Fruit fly (Drosophila melanogaster) whole organism, embryonic: ENCODE data around the gene rho-5.

Experiments used
- Ada2b ChIP-seq: fragments of 200-800 bp; sonication (Bioruptor generic); IDR thresholded peaks from 2 replicates; pipeline ENCODE4 v1.3.6; 2022; ENCODE audit warnings: missing biosample characterization, missing genetic modification characterization
- BEAF-32 ChIP-seq: fragments of 200-800 bp; sonication (Bioruptor generic); optimal IDR thresholded peaks from 3 replicates; lab custom pipeline; 2017; ENCODE audit warnings: missing biosample characterization, missing genetic modification characterization, mild to moderate bottlenecking, moderate library complexity, missing genetic modification reagents
- Bdp1 ChIP-seq: fragments of 200-800 bp; sonication (Bioruptor generic); optimal IDR thresholded peaks from 3 replicates; lab custom pipeline; 2016; ENCODE audit warnings: missing biosample characterization, missing genetic modification characterization
- CG10267 ChIP-seq: fragments of 200-800 bp; sonication (Bioruptor generic); optimal IDR thresholded peaks from 2 replicates; lab custom pipeline; 2018; ENCODE audit warnings: missing biosample characterization, mild to moderate bottlenecking, missing genetic modification characterization, moderate library complexity
- CG10565 ChIP-seq: fragments of 200-800 bp; sonication (Bioruptor generic); optimal IDR thresholded peaks from 3 replicates; lab custom pipeline; 2016; ENCODE audit warnings: missing biosample characterization, mild to moderate bottlenecking, missing genetic modification characterization
- CG12219 ChIP-seq: fragments of 200-800 bp; sonication (Bioruptor generic); optimal IDR thresholded peaks from 3 replicates; lab custom pipeline; 2018; ENCODE audit warnings: missing biosample characterization, mild to moderate bottlenecking, missing genetic modification characterization
- CG12299 ChIP-seq: fragments of 200-800 bp; sonication (Bioruptor generic); optimal IDR thresholded peaks from 2 replicates; lab custom pipeline; 2018; ENCODE audit warnings: missing biosample characterization, mild to moderate bottlenecking, missing genetic modification characterization
- CG12769 ChIP-seq: fragments of 200-800 bp; sonication (Bioruptor generic); optimal IDR thresholded peaks from 2 replicates; lab custom pipeline; 2019; ENCODE audit warnings: missing biosample characterization, mild to moderate bottlenecking, missing genetic modification characterization, moderate library complexity
- CG13123 ChIP-seq: fragments of 200-800 bp; sonication (Bioruptor generic); optimal IDR thresholded peaks from 2 replicates; lab custom pipeline; 2016; ENCODE audit warnings: missing biosample characterization, missing genetic modification characterization
- CG13424 ChIP-seq: fragments of 200-800 bp; sonication (Bioruptor generic); optimal IDR thresholded peaks from 2 replicates; lab custom pipeline; 2019; ENCODE audit warnings: missing biosample characterization, mild to moderate bottlenecking, missing genetic modification characterization, moderate library complexity
- CG14441 ChIP-seq: fragments of 200-800 bp; sonication (Bioruptor generic); IDR thresholded peaks from 2 replicates; pipeline ENCODE4 v1.3.6; 2022; ENCODE audit warnings: missing biosample characterization, missing genetic modification characterization
- CG15011 ChIP-seq: fragments of 200-800 bp; sonication (Bioruptor generic); optimal IDR thresholded peaks from 3 replicates; lab custom pipeline; 2018; ENCODE audit warnings: missing biosample characterization, mild to moderate bottlenecking, missing genetic modification characterization
- CG17186 ChIP-seq: fragments of 200-800 bp; sonication (Bioruptor generic); optimal IDR thresholded peaks from 3 replicates; lab custom pipeline; 2017; ENCODE audit warnings: missing biosample characterization, missing genetic modification reagents, missing genetic modification characterization
- CG18011 ChIP-seq: fragments of 200-800 bp; sonication (Bioruptor generic); optimal IDR thresholded peaks from 2 replicates; lab custom pipeline; 2017; ENCODE audit warnings: missing biosample characterization, missing genetic modification characterization, mild to moderate bottlenecking, moderate library complexity, missing genotype
- CG18262 ChIP-seq: fragments of 200-800 bp; optimal IDR thresholded peaks from 3 replicates; lab custom pipeline; 2019; ENCODE audit warnings: missing biosample characterization, mild to moderate bottlenecking, missing genetic modification characterization, moderate library complexity
- CG18599 ChIP-seq: fragments of 200-800 bp; sonication (Bioruptor generic); optimal IDR thresholded peaks from 3 replicates; lab custom pipeline; 2017; ENCODE audit warnings: missing biosample characterization, missing genetic modification characterization, mild to moderate bottlenecking, moderate library complexity, missing genetic modification reagents
- CG2120 ChIP-seq: fragments of 200-800 bp; sonication (Bioruptor generic); optimal IDR thresholded peaks from 3 replicates; lab custom pipeline; 2016; ENCODE audit warnings: missing biosample characterization, missing genetic modification characterization
- CG2199 ChIP-seq: fragments of 200-800 bp; sonication (Bioruptor generic); IDR thresholded peaks from 3 replicates; pipeline ENCODE4 v1.3.6; 2022; ENCODE audit warnings: missing biosample characterization, missing genetic modification characterization
- CG31365 ChIP-seq: fragments of 200-800 bp; sonication (Bioruptor generic); optimal IDR thresholded peaks from 2 replicates; lab custom pipeline; 2018; ENCODE audit warnings: missing biosample characterization, mild to moderate bottlenecking, missing genetic modification characterization
- CG3407 ChIP-seq: fragments of 200-800 bp; sonication (Bioruptor generic); optimal IDR thresholded peaks from 2 replicates; lab custom pipeline; 2018; ENCODE audit warnings: missing biosample characterization, mild to moderate bottlenecking, missing genetic modification characterization
- CG6175 ChIP-seq: fragments of 200-800 bp; sonication (Bioruptor generic); IDR thresholded peaks from 3 replicates; pipeline ENCODE4 v1.3.6; 2022; ENCODE audit warnings: missing biosample characterization, missing genetic modification characterization
- CG6791 ChIP-seq: fragments of 200-800 bp; sonication (Bioruptor generic); IDR thresholded peaks from 3 replicates; pipeline ENCODE4 v1.3.6; 2022; ENCODE audit warnings: missing biosample characterization, missing genetic modification characterization; ENCODE audit not compliant: partially characterized antibody
- CG9797 ChIP-seq: fragments of 200-800 bp; sonication (Bioruptor generic); optimal IDR thresholded peaks from 3 replicates; lab custom pipeline; 2018; ENCODE audit warnings: missing biosample characterization, mild to moderate bottlenecking, missing genetic modification characterization
- CG9932 ChIP-seq: fragments of 200-800 bp; sonication (Bioruptor generic); IDR thresholded peaks from 2 replicates; pipeline ENCODE4 v1.3.6; 2022; ENCODE audit warnings: missing biosample characterization, missing genetic modification characterization
- Dfd ChIP-seq, 2 experiments: fragments of >200 bp; optimal IDR thresholded peaks; 2 replicates each; lab custom pipeline; 2017; ENCODE audit warnings: missing biosample characterization in 2 of 2, missing genetic modification characterization in 2 of 2
- Drgx ChIP-seq: fragments of 200-800 bp; sonication (Bioruptor generic); IDR thresholded peaks from 2 replicates; pipeline ENCODE4 v1.3.6; 2022; ENCODE audit warnings: missing biosample characterization, missing genetic modification characterization
- Poxn ChIP-seq: fragments of 200-800 bp; sonication (Bioruptor generic); IDR thresholded peaks from 2 replicates; pipeline ENCODE4 v1.3.6; 2022; ENCODE audit warnings: missing biosample characterization, missing genetic modification characterization
- Rx ChIP-seq: fragments of 200-800 bp; sonication (Bioruptor generic); IDR thresholded peaks from 2 replicates; pipeline ENCODE4 v1.3.6; 2022; ENCODE audit warnings: missing biosample characterization, missing genetic modification characterization
- Ssrp ChIP-seq: fragments of 200-800 bp; sonication (Bioruptor generic); optimal IDR thresholded peaks from 2 replicates; lab custom pipeline; 2018; ENCODE audit warnings: missing biosample characterization, mild to moderate bottlenecking, missing genetic modification characterization, moderate library complexity
- Trl ChIP-seq, 3 experiments: fragments of >200 bp in 2 of 3; fragments of 200-800 bp in 1 of 3; sonication (Bioruptor generic) in 1 of 3; optimal IDR thresholded peaks; 2 replicates in 1 of 3; 3 replicates in 2 of 3; lab custom pipeline; 2016 to 2017; ENCODE audit warnings: missing biosample characterization in 1 of 3, missing genetic modification characterization in 1 of 3
- Xrp1 ChIP-seq: fragments of 200-800 bp; sonication (Bioruptor generic); IDR thresholded peaks from 2 replicates; pipeline ENCODE4 v1.3.6; 2022; ENCODE audit warnings: missing biosample characterization, missing genetic modification characterization
- ac ChIP-seq: fragments of 200-800 bp; sonication (Bioruptor generic); optimal IDR thresholded peaks from 3 replicates; lab custom pipeline; 2017; ENCODE audit warnings: missing biosample characterization, mild to moderate bottlenecking, missing genetic modification characterization
- aop ChIP-seq: fragments of 200-800 bp; sonication (Bioruptor generic); IDR thresholded peaks from 2 replicates; pipeline ENCODE4 v1.3.6; 2022; ENCODE audit warnings: missing biosample characterization, missing genetic modification characterization
- ewg ChIP-seq: fragments of 200-800 bp; sonication (Bioruptor generic); optimal IDR thresholded peaks from 3 replicates; lab custom pipeline; 2017; ENCODE audit warnings: mild to moderate bottlenecking, missing biosample characterization, missing genetic modification reagents, missing genetic modification characterization
- fd96Cb ChIP-seq: fragments of 200-800 bp; sonication (Bioruptor generic); optimal IDR thresholded peaks from 2 replicates; lab custom pipeline; 2018; ENCODE audit warnings: missing biosample characterization, mild to moderate bottlenecking, missing genetic modification characterization, moderate library complexity
- ham ChIP-seq: fragments of 200-800 bp; sonication (Bioruptor generic); IDR thresholded peaks from 2 replicates; pipeline ENCODE4 v1.3.6; 2022; ENCODE audit warnings: missing biosample characterization, missing genetic modification characterization
- mirr ChIP-seq: fragments of 200-800 bp; sonication (Bioruptor generic); optimal IDR thresholded peaks from 3 replicates; lab custom pipeline; 2018; ENCODE audit warnings: missing biosample characterization, mild to moderate bottlenecking, missing genetic modification characterization
- nom ChIP-seq: fragments of 200-800 bp; sonication (Bioruptor generic); optimal IDR thresholded peaks from 2 replicates; lab custom pipeline; 2017; ENCODE audit warnings: missing biosample characterization, missing genetic modification characterization, mild to moderate bottlenecking, moderate library complexity, missing genetic modification reagents
- odd ChIP-seq: fragments of 200-800 bp; sonication (Bioruptor generic); optimal IDR thresholded peaks from 2 replicates; lab custom pipeline; 2017; ENCODE audit warnings: missing biosample characterization, mild to moderate bottlenecking, missing genetic modification characterization
- onecut ChIP-seq: fragments of 200-800 bp; sonication (Bioruptor generic); IDR thresholded peaks from 2 replicates; pipeline ENCODE4 v1.3.6; 2022; ENCODE audit warnings: missing biosample characterization, missing genetic modification characterization
- pita ChIP-seq: fragments of 200-800 bp; sonication (Bioruptor generic); optimal IDR thresholded peaks from 2 replicates; lab custom pipeline; 2017; ENCODE audit warnings: missing biosample characterization, mild to moderate bottlenecking, missing genetic modification characterization
- pum ChIP-seq: fragments of 200-800 bp; sonication (Bioruptor generic); optimal IDR thresholded peaks from 2 replicates; lab custom pipeline; 2016; ENCODE audit warnings: missing biosample characterization, missing genetic modification characterization
- ranshi ChIP-seq: fragments of 200-800 bp; sonication (Bioruptor generic); IDR thresholded peaks from 2 replicates; pipeline ENCODE4 v1.3.6; 2022; ENCODE audit warnings: missing biosample characterization, missing genetic modification characterization
- salm ChIP-seq: fragments of 200-800 bp; sonication (Bioruptor generic); optimal IDR thresholded peaks from 2 replicates; lab custom pipeline; 2018; ENCODE audit warnings: missing biosample characterization, mild to moderate bottlenecking, missing genetic modification characterization
- schlank ChIP-seq: fragments of 200-800 bp; sonication (Bioruptor generic); optimal IDR thresholded peaks from 2 replicates; lab custom pipeline; 2018; ENCODE audit warnings: missing biosample characterization, mild to moderate bottlenecking, missing genetic modification characterization
- sob ChIP-seq: fragments of 200-800 bp; sonication (Bioruptor generic); IDR thresholded peaks from 2 replicates; pipeline ENCODE4 v1.3.6; 2022; ENCODE audit warnings: missing biosample characterization, missing genetic modification characterization
- stc ChIP-seq: fragments of 200-800 bp; sonication (Bioruptor generic); IDR thresholded peaks from 2 replicates; pipeline ENCODE4 v1.3.6; 2022; ENCODE audit warnings: missing biosample characterization, missing genetic modification characterization
- ttk ChIP-seq: fragments of 200-800 bp; sonication (Bioruptor generic); IDR thresholded peaks from 2 replicates; pipeline ENCODE4 v2.1.2; 2022; ENCODE audit warnings: missing biosample characterization, missing genetic modification characterization
- zen2 ChIP-seq: fragments of 200-800 bp; sonication (Bioruptor generic); IDR thresholded peaks from 3 replicates; pipeline ENCODE4 v1.3.6; 2022; ENCODE audit warnings: missing biosample characterization, missing genetic modification characterization; ENCODE audit not compliant: partially characterized antibody
- zfh2 ChIP-seq: fragments of 200-800 bp; sonication (Bioruptor generic); optimal IDR thresholded peaks from 2 replicates; lab custom pipeline; 2016; ENCODE audit warnings: missing biosample characterization, missing genetic modification characterization

Gene rho-5

dm6 chr2L:10334854-10335277 is 38.8 kb downstream of the rho-5 start (continued):
- TF ChIP-seq CG18599 (GFP tag; lab: Kevin White, UChicago) (peak; percentile 84), aop (GFP tag; lab: Robert Waterston, UW) (no peak), zen2 (no peak; the same call in 2 of the 3 replicates), CG18262 (tag; lab: Kevin White, UChicago) (peak; percentile 41), salm (peak; percentile 73), CG9797 (GFP tag; lab: Kevin White, UChicago) (peak; percentile 35), ham (GFP tag; lab: Robert Waterston, UW) (no peak), CG17186 (GFP tag; lab: Kevin White, UChicago) (no peak), ac (GFP tag; lab: Kevin White, UChicago) (peak; percentile 15), Dfd (GFP tag; optimal IDR thresholded peaks at IDR 0.05; lab: Kevin White, UChicago) (no peak), sob (GFP tag; lab: Robert Waterston, UW) (peak; percentile 72; the same call in 1 of the 2 replicates), CG15011 (GFP tag; lab: Kevin White, UChicago) (peak; percentile 45), stc (GFP tag; lab: Robert Waterston, UW) (peak; percentile 71), CG2120 (GFP tag; lab: Kevin White, UChicago) (peak; percentile 69), Ada2b (GFP tag; lab: Robert Waterston, UW) (no peak), CG14441 (GFP tag; lab: Robert Waterston, UW) (peak; percentile 51; the same call in 1 of the 2 replicates), odd (GFP tag; lab: Kevin White, UChicago) (peak; percentile 67), zfh2 (GFP tag; lab: Kevin White, UChicago) (peak; percentile 47), CG9932 (GFP tag; lab: Robert Waterston, UW) (peak; percentile 78; the same call in 1 of the 2 replicates), fd96Cb (tag; lab: Kevin White, UChicago) (no peak), CG10565 (no peak), ttk (GFP tag; lab: Robert Waterston, UW) (no peak), ranshi (GFP tag; lab: Robert Waterston, UW) (peak; percentile 46; the same call in 1 of the 2 replicates), CG6175 (no peak), schlank (tag; lab: Kevin White, UChicago) (peak; percentile 69), onecut (GFP tag; lab: Robert Waterston, UW) (peak; percentile 74), CG13123 (GFP tag; lab: Kevin White, UChicago) (peak; percentile 30), nom (GFP tag; lab: Kevin White, UChicago) (peak; percentile 54), CG10267 (tag; lab: Kevin White, UChicago) (peak; percentile 44), Poxn (GFP tag; lab: Robert Waterston, UW) (no peak), pita (GFP tag; lab: Kevin White, UChicago) (no peak), ewg (GFP tag; lab: Kevin White, UChicago) (peak; percentile 26), CG12769 (peak; percentile 95), CG6791 (GFP tag; lab: Robert Waterston, UW) (no peak; the same call in 2 of the 3 replicates), CG12219 (GFP tag; lab: Kevin White, UChicago) (peak; percentile 75), CG18011 (peak; percentile 34), mirr (peak; percentile 99), CG2199 (GFP tag; lab: Robert Waterston, UW) (peak; percentile 86; the same call in 2 of the 3 replicates), CG3407 (GFP tag; lab: Kevin White, UChicago) (peak; percentile 60), CG31365 (tag; lab: Kevin White, UChicago) (no peak), BEAF-32 (GFP tag; lab: Kevin White, UChicago) (peak; percentile 62), CG13424 (tag; lab: Kevin White, UChicago) (peak; percentile 56), Rx (GFP tag; lab: Robert Waterston, UW) (no peak), Trl (optimal IDR thresholded peaks at IDR 0.05; lab: Kevin White, UChicago) (peak in 1 of 2 experiments; percentile 31), Trl (GFP tag; optimal IDR thresholded peaks at IDR 0.05; lab: Kevin White, UChicago) (peak; percentile 45), Drgx (no peak), Ssrp (no peak), CG12299 (tag; lab: Kevin White, UChicago) (peak; percentile 70), Bdp1 (no peak), Xrp1 (GFP tag; lab: Robert Waterston, UW) (peak; percentile 67), pum (GFP tag; lab: Kevin White, UChicago) (no peak)
